Worm (Caenorhabditis elegans) whole organism, L3 larva: ENCODE measurements around the gene rike-1.

Source experiments
- aly-2 ChIP-seq: fragments of 150-350 bp; optimal IDR thresholded peaks from 2 replicates; lab custom pipeline; 2014; ENCODE audit warnings: missing biosample characterization, missing genetic modification characterization
- ceh-16 ChIP-seq: sonication (generic microtip); optimal IDR thresholded peaks from 2 replicates; lab custom pipeline; 2017; ENCODE audit warnings: missing biosample characterization, missing genetic modification characterization
- elt-3 ChIP-seq, 3 experiments: fragments of 150-350 bp in 1 of 3; sonication (generic microtip) in 2 of 3; optimal IDR thresholded peaks; 2 replicates in 2 of 3; 4 replicates in 1 of 3; lab custom pipeline; 2014 to 2017; ENCODE audit warnings: missing biosample characterization in 3 of 3, missing genetic modification characterization in 3 of 3
- jun-1 ChIP-seq: fragments of 150-350 bp; optimal IDR thresholded peaks from 2 replicates; lab custom pipeline; 2014; ENCODE audit warnings: missing biosample characterization, missing genetic modification reagents, missing genetic modification characterization
- mdl-1 ChIP-seq: fragments of 150-350 bp; optimal IDR thresholded peaks from 2 replicates; lab custom pipeline; 2014; ENCODE audit warnings: missing biosample characterization, missing genetic modification characterization
- nhr-11 ChIP-seq: fragments of 150-350 bp; optimal IDR thresholded peaks from 2 replicates; lab custom pipeline; 2014; ENCODE audit warnings: missing biosample characterization, missing genetic modification characterization
- nhr-77 ChIP-seq: fragments of 150-350 bp; optimal IDR thresholded peaks from 2 replicates; lab custom pipeline; 2014; ENCODE audit warnings: missing biosample characterization, missing genetic modification characterization
- pha-4 ChIP-seq: fragments of 150-350 bp; optimal IDR thresholded peaks from 2 replicates; lab custom pipeline; 2014; ENCODE audit warnings: missing biosample characterization, missing genetic modification reagents, missing genetic modification characterization
- zag-1 ChIP-seq: fragments of 150-350 bp; optimal IDR thresholded peaks from 2 replicates; lab custom pipeline; 2014; ENCODE audit warnings: missing biosample characterization, missing genetic modification characterization

- TF ChIP-seq mdl-1 (tag; lab: Kevin White, UChicago) (no peak), jun-1 (tag; lab: Kevin White, UChicago) (no peak), zag-1 (tag; lab: Kevin White, UChicago) (no peak), nhr-11 (tag; lab: Kevin White, UChicago) (no peak), pha-4 (no peak), aly-2 (tag; lab: Kevin White, UChicago) (no peak), nhr-77 (tag; lab: Kevin White, UChicago) (no peak), elt-3 (tag; optimal IDR thresholded peaks at IDR 0.05; lab: Kevin White, UChicago) (no peak), ceh-16 (tag; lab: Kevin White, UChicago) (no peak)
These were observed 47.5 kb downstream of the rike-1 start for ce11 chrV:14498204-14498603.
